Fruit fly (Drosophila melanogaster) whole organism, embryonic: Measurements from ENCODE around the gene Fas2.
A peak's percentile ranks its signal among the peaks of the same experiment; 100 is the strongest.

ENCODE experiments used
- ATbp ChIP-seq: fragments of 200-800 bp; sonication (Bioruptor generic); optimal IDR thresholded peaks from 2 replicates; lab custom pipeline; 2017; ENCODE audit warnings: missing biosample characterization, mild to moderate bottlenecking, missing genetic modification characterization, missing genetic modification reagents
- CG12104 ChIP-seq: fragments of 200-800 bp; sonication (Bioruptor generic); optimal IDR thresholded peaks from 3 replicates; lab custom pipeline; 2016; ENCODE audit warnings: missing biosample characterization, missing genetic modification characterization
- CG6272 ChIP-seq: fragments of 200-800 bp; sonication (Bioruptor generic); IDR thresholded peaks from 2 replicates; pipeline ENCODE4 v1.3.6; 2022; ENCODE audit warnings: missing biosample characterization, missing genetic modification characterization
- CrebB ChIP-seq: fragments of 200-800 bp; sonication (Bioruptor generic); optimal IDR thresholded peaks from 3 replicates; lab custom pipeline; 2018; ENCODE audit warnings: missing biosample characterization, mild to moderate bottlenecking, missing genetic modification characterization
- MBD-R2 ChIP-seq: fragments of 200-800 bp; sonication (Bioruptor generic); IDR thresholded peaks from 2 replicates; pipeline ENCODE4 v1.3.6; 2022; ENCODE audit warnings: missing biosample characterization, missing genetic modification characterization
- Six4 ChIP-seq: fragments of 200-800 bp; sonication (Bioruptor generic); optimal IDR thresholded peaks from 2 replicates; lab custom pipeline; 2016; ENCODE audit warnings: missing biosample characterization, missing genetic modification characterization
- grau ChIP-seq: fragments of 200-800 bp; optimal IDR thresholded peaks from 3 replicates; lab custom pipeline; 2019; ENCODE audit warnings: missing biosample characterization, mild to moderate bottlenecking, missing genetic modification characterization, moderate library complexity
- h ChIP-seq: fragments of >200 bp; optimal IDR thresholded peaks from 2 replicates; lab custom pipeline; 2017
- kay ChIP-seq: fragments of 200-800 bp; sonication (Bioruptor generic); optimal IDR thresholded peaks from 2 replicates; lab custom pipeline; 2016; ENCODE audit warnings: missing biosample characterization, missing genetic modification characterization
- sim ChIP-seq: fragments of 200-800 bp; sonication (Bioruptor generic); IDR thresholded peaks from 2 replicates; pipeline ENCODE4 v1.3.6; 2022; ENCODE audit warnings: missing biosample characterization, missing genetic modification characterization

dm6 chrX:4105830-4106233, 100.1 kb downstream of the Fas2 start, which contains the start of gene cib:
- TF ChIP-seq Six4 (GFP tag; lab: Kevin White, UChicago) (no peak), h (lab: Kevin White, UChicago) (no peak), CrebB (no peak), kay (GFP tag; lab: Kevin White, UChicago) (no peak), grau (tag; lab: Kevin White, UChicago) (peak; percentile 49), CG12104 (GFP tag; lab: Kevin White, UChicago) (no peak), CG6272 (peak; percentile 34; the same call in 1 of the 2 replicates), MBD-R2 (peak; percentile 55), sim (GFP tag; lab: Robert Waterston, UW) (no peak), ATbp (GFP tag; lab: Kevin White, UChicago) (peak; percentile 45)
